Worm (Caenorhabditis elegans): ENCODE data around the gene C17H12.12.

Gene C17H12.12

DNA sequence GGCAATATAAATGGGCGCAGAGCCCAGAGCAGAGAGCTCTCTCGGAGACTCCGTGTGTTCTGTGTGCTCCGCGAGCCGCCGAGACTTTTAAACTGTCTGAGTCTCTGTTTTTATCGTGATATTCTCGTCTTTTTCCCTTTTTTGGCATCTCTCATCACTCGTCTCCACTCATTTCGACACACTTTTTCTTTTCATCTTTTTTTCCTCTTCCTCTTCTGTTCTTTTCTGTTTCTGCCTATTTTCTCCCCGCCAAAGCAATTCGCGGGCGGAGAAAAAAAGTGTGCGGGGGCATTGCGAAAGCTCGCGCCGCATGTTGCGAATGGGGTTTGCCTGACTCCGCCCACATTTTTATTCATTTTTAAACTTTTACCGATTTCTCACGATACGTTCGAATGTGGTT lies 39.4 kb upstream of the C17H12.12 start:
- TF ChIP-seq nfya-1 (tag; optimal IDR thresholded peaks at IDR 0.05; ENCODE audit: insufficient read depth) (peak; percentile 92), skn-1 (tag; optimal IDR thresholded peaks at IDR 0.05) (peak; percentile 63), nhr-237 (tag; optimal IDR thresholded peaks at IDR 0.05) (no peak), tbx-2 (tag; optimal IDR thresholded peaks at IDR 0.05) (peak; percentile 72), nhr-67 (tag; optimal IDR thresholded peaks at IDR 0.05) (peak; percentile 3), nhr-23 (tag; optimal IDR thresholded peaks at IDR 0.05) (peak; percentile 90), nhr-76 (tag; optimal IDR thresholded peaks at IDR 0.05) (no peak), lin-15B (tag; optimal IDR thresholded peaks at IDR 0.05) (peak; percentile 78), R02D3.7 (tag; optimal IDR thresholded peaks at IDR 0.05) (peak; percentile 48), mml-1 (tag; optimal IDR thresholded peaks at IDR 0.05) (no peak), nhr-43 (tag; optimal IDR thresholded peaks at IDR 0.05; ENCODE audit: poor library complexity, severe bottlenecking) (peak; percentile 67), pha-4 (tag; optimal IDR thresholded peaks at IDR 0.05) (peak; percentile 89), pqm-1 (tag; optimal IDR thresholded peaks at IDR 0.05) (peak; percentile 54), egl-5 (tag; optimal IDR thresholded peaks at IDR 0.05) (peak; percentile 71), nhr-28 (tag; optimal IDR thresholded peaks at IDR 0.05) (no peak), unc-39 (tag; optimal IDR thresholded peaks at IDR 0.05) (peak; percentile 12), elt-3 (tag; optimal IDR thresholded peaks at IDR 0.05) (no peak), sea-2 (GFP tag; optimal IDR thresholded peaks at IDR 0.05) (no peak), hmg-11 (tag; optimal IDR thresholded peaks at IDR 0.05) (peak; percentile 95), fkh-2 (tag; optimal IDR thresholded peaks at IDR 0.05) (no peak), unc-62 (GFP tag; optimal IDR thresholded peaks at IDR 0.05) (peak; percentile 58), fos-1 (tag; optimal IDR thresholded peaks at IDR 0.05) (no peak), ztf-4 (tag; optimal IDR thresholded peaks at IDR 0.05) (no peak), nhr-12 (tag; optimal IDR thresholded peaks at IDR 0.05) (no peak), zag-1 (tag; optimal IDR thresholded peaks at IDR 0.05) (peak; percentile 47), ZK546.5 (tag; optimal IDR thresholded peaks at IDR 0.05) (no peak), mdl-1 (tag; optimal IDR thresholded peaks at IDR 0.05) (no peak), ceh-82 (tag; optimal IDR thresholded peaks at IDR 0.05) (no peak), snpc-4 (tag; optimal IDR thresholded peaks at IDR 0.05) (peak; percentile 81), ceh-16 (tag; optimal IDR thresholded peaks at IDR 0.05) (peak; percentile 63), elt-2 (tag; optimal IDR thresholded peaks at IDR 0.05) (peak; percentile 72), nhr-77 (tag; optimal IDR thresholded peaks at IDR 0.05) (peak; percentile 10), egl-27 (tag; optimal IDR thresholded peaks at IDR 0.05) (peak; percentile 73), ztf-11 (tag; optimal IDR thresholded peaks at IDR 0.05) (no peak), ceh-28 (tag; optimal IDR thresholded peaks at IDR 0.05) (peak; percentile 58), fkh-10 (GFP tag; optimal IDR thresholded peaks at IDR 0.05) (peak; percentile 76), ama-1 (optimal IDR thresholded peaks at IDR 0.05) (peak; percentile 68), lsy-12 (tag; optimal IDR thresholded peaks at IDR 0.05) (peak; percentile 68), elt-1 (tag; optimal IDR thresholded peaks at IDR 0.05) (peak; percentile 14), eor-1 (tag; optimal IDR thresholded peaks at IDR 0.05) (no peak), aly-2 (tag; optimal IDR thresholded peaks at IDR 0.05) (no peak), jun-1 (tag; optimal IDR thresholded peaks at IDR 0.05) (peak; percentile 89), nhr-11 (tag; optimal IDR thresholded peaks at IDR 0.05) (no peak), daf-12 (tag; optimal IDR thresholded peaks at IDR 0.05) (no peak), nhr-25 (tag; optimal IDR thresholded peaks at IDR 0.05) (peak; percentile 57), lin-39 (tag; optimal IDR thresholded peaks at IDR 0.05) (peak; percentile 74), ceh-9 (tag; optimal IDR thresholded peaks at IDR 0.05) (no peak)

DNA sequence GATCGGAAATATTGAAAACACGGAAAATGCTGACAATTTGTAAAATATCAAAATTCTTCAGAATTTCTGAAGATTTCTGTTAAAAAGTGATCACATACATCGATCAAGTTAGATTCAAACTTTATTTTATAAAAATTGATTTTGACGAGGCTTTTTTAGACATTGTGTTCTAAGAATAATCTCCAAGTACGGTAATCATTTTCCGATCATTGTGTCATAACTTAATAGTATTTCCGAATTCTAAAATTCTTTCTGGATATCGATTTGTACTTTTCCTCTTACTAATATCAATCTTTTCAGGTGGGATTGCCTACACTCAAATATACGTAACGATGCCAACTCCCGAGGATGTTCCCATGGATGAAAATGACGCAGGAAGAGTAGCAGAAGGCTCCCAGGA lies 38.7 kb upstream of the C17H12.12 start, which contains the start of gene usp-4:
Gene usp-4, plus strand, starts transcription at position 301 of the 400 bp plus-strand sequence.
- TF ChIP-seq mdl-1 (tag; optimal IDR thresholded peaks at IDR 0.05) (no peak), nhr-237 (tag; optimal IDR thresholded peaks at IDR 0.05) (no peak), pha-4 (tag; optimal IDR thresholded peaks at IDR 0.05) (no peak)

Data from whole organism, L3 larva.